Fruit fly (Drosophila melanogaster) Kc167 (cell line): ENCODE data around the gene Pglym87.

Source experiments
- Myc ChIP-seq: fragments of >200 bp; optimal IDR thresholded peaks from 2 replicates; lab custom pipeline; 2017; ENCODE audit warnings: missing external identifiers
- Sin3A ChIP-seq: fragments of >200 bp; optimal IDR thresholded peaks from 2 replicates; lab custom pipeline; 2018; ENCODE audit warnings: missing external identifiers
- psq ChIP-seq: fragments of >200 bp; optimal IDR thresholded peaks from 2 replicates; lab custom pipeline; 2017; ENCODE audit warnings: missing external identifiers
- ttk ChIP-seq: sonication (Bioruptor generic); optimal IDR thresholded peaks from 2 replicates; lab custom pipeline; 2017; ENCODE audit warnings: missing external identifiers

- TF ChIP-seq Myc (lab: Kevin White, UChicago) (no peak), psq (lab: Kevin White, UChicago) (no peak), Sin3A (lab: Kevin White, UChicago) (no peak), ttk (no peak)
Measured at dm6 chr3R:12194911-12195310, 37.6 kb downstream of the Pglym87 start, which contains the start of the genes eIF3d2 and CG43450.
